Fruit fly (Drosophila melanogaster) whole organism, prepupa: Measurements from ENCODE around the gene ArfGAP1.

Experiments
- Blimp-1 ChIP-seq: fragments of 200-800 bp; sonication (Bioruptor generic); optimal IDR thresholded peaks from 3 replicates; lab custom pipeline; 2017; ENCODE audit warnings: missing biosample characterization, missing genetic modification characterization, mild to moderate bottlenecking, moderate library complexity, missing genetic modification reagents
- CG16779 ChIP-seq: fragments of 200-800 bp; sonication (Bioruptor generic); optimal IDR thresholded peaks from 3 replicates; lab custom pipeline; 2017; ENCODE audit warnings: missing biosample characterization, mild to moderate bottlenecking, missing genetic modification characterization
- CG6163 ChIP-seq: fragments of 200-800 bp; sonication (Bioruptor generic); IDR thresholded peaks from 3 replicates; pipeline ENCODE4 v1.3.6; 2022; ENCODE audit warnings: missing biosample characterization, missing genetic modification characterization
- CG7368 ChIP-seq: fragments of 200-800 bp; sonication (Bioruptor generic); optimal IDR thresholded peaks from 3 replicates; lab custom pipeline; 2016; ENCODE audit warnings: missing biosample characterization, missing genetic modification characterization
- Sox15 ChIP-seq: fragments of 200-800 bp; sonication (Bioruptor generic); optimal IDR thresholded peaks from 3 replicates; lab custom pipeline; 2016; ENCODE audit warnings: missing biosample characterization, missing genetic modification characterization
- cyc ChIP-seq: fragments of 200-800 bp; sonication (Bioruptor generic); optimal IDR thresholded peaks from 3 replicates; lab custom pipeline; 2016; ENCODE audit warnings: missing biosample characterization, missing genetic modification characterization
- lz ChIP-seq: fragments of 200-800 bp; sonication (Bioruptor generic); optimal IDR thresholded peaks from 3 replicates; lab custom pipeline; 2016; ENCODE audit warnings: missing biosample characterization, missing genetic modification characterization
- spab ChIP-seq: fragments of 200-800 bp; sonication (Bioruptor generic); optimal IDR thresholded peaks from 2 replicates; lab custom pipeline; 2017; ENCODE audit warnings: missing biosample characterization, mild to moderate bottlenecking, missing genetic modification characterization, missing genetic modification reagents

DNA sequence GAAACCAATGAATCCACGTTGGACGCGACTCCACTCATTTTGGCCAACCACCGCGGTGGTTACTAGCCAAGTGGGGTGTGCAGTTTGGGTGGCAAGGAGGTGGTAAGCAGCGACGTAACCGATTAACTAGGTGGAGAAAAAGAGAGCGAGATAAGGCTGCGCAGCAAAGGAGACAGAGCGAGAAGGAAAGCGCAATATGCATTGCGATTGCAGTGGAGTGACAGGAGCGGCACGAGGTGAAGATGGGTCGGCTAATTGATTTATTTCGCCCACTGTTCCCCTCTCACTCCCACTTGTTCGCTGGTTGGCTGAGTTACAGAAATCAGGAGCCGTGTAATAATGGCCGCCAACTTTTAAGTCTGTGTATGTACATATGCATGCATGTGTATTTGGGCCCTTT, 16.3 kb upstream of the ArfGAP1 start:
- TF ChIP-seq CG7368 (GFP tag; lab: Kevin White, UChicago) (peak; percentile 40), Sox15 (no peak), spab (GFP tag; lab: Kevin White, UChicago) (no peak), cyc (no peak), Blimp-1 (GFP tag; lab: Kevin White, UChicago) (no peak), CG6163 (GFP tag; lab: Robert Waterston, UW) (no peak), CG16779 (tag; lab: Kevin White, UChicago) (no peak), lz (GFP tag; lab: Kevin White, UChicago) (no peak)
